Worm (Caenorhabditis elegans) whole organism, young adult: ENCODE results near the gene tyr-6.

Source experiments
- Y95B8A.8 ChIP-seq: fragments of 200-800 bp; sonication (Bioruptor generic); IDR thresholded peaks from 2 replicates; pipeline ENCODE4 v1.3.6; 2022; ENCODE audit warnings: missing genetic modification reagents, missing genetic modification characterization, missing compliant biosample characterization
- ama-1 ChIP-seq, 3 experiments: fragments of 150-350 bp in 1 of 3; sonication (generic microtip) in 2 of 3; optimal IDR thresholded peaks; 2 replicates each; lab custom pipeline; 2014 to 2018; ENCODE audit warnings: missing biosample characterization in 2 of 3, missing genetic modification characterization in 2 of 3, missing genetic modification reagents in 2 of 3
- attf-3 ChIP-seq: fragments of 200-800 bp; sonication (Bioruptor generic); conservative IDR thresholded peaks from 2 replicates; pipeline ENCODE4 v1.3.6; 2022; ENCODE audit warnings: missing genetic modification reagents, missing genetic modification characterization, missing compliant biosample characterization
- him-1 ChIP-seq: sonication (generic microtip); optimal IDR thresholded peaks from 2 replicates; lab custom pipeline; 2016; ENCODE audit warnings: missing genotype, missing genetic modification reagents, missing genetic modification characterization, missing compliant biosample characterization
- nfya-2 ChIP-seq: fragments of 200-800 bp; sonication (Bioruptor generic); IDR thresholded peaks from 2 replicates; pipeline ENCODE4 v1.3.6; 2022; ENCODE audit warnings: missing genetic modification reagents, missing genetic modification characterization, missing compliant biosample characterization
- sea-2 ChIP-seq: fragments of 200-800 bp; sonication (Bioruptor generic); IDR thresholded peaks from 2 replicates; pipeline ENCODE4 v1.3.6; 2022; ENCODE audit warnings: missing genetic modification characterization, missing compliant biosample characterization
- somi-1 ChIP-seq: fragments of 200-800 bp; sonication (Bioruptor generic); optimal IDR thresholded peaks from 2 replicates; lab custom pipeline; 2018; ENCODE audit warnings: mild to moderate bottlenecking, missing genetic modification characterization, missing compliant biosample characterization

- no peak for TF ChIP-seq sea-2 (GFP tag; lab: Robert Waterston, UW)
- no peak for TF ChIP-seq ama-1 (optimal IDR thresholded peaks at IDR 0.05; lab: Kevin White, UChicago)
- no peak for TF ChIP-seq ama-1 (GFP tag; optimal IDR thresholded peaks at IDR 0.05; lab: Kevin White, UChicago)
- TF ChIP-seq him-1 (tag; lab: Kevin White, UChicago) = no peak
- no peak for TF ChIP-seq nfya-2
- TF ChIP-seq attf-3 (GFP tag; lab: Robert Waterston, UW) = no peak
- TF ChIP-seq somi-1 = no peak
- TF ChIP-seq Y95B8A.8 (GFP tag; lab: Robert Waterston, UW) = no peak
Measured at ce11 chrIV:6522305-6522917, 42.1 kb downstream of the tyr-6 start, which contains the start of gene ddi-1.
